Fruit fly (Drosophila melanogaster) whole organism, embryonic: ENCODE data around the gene Rlb1.

ENCODE experiments used
- Abd-B ChIP-seq: fragments of 200-800 bp; sonication (Bioruptor generic); optimal IDR thresholded peaks from 2 replicates; lab custom pipeline; 2018; ENCODE audit warnings: missing biosample characterization, mild to moderate bottlenecking, missing genetic modification characterization, moderate library complexity
- Atf-2 ChIP-seq: fragments of 200-800 bp; sonication (Bioruptor generic); optimal IDR thresholded peaks from 2 replicates; lab custom pipeline; 2016; ENCODE audit warnings: missing biosample characterization, missing genetic modification characterization
- Atf6 ChIP-seq: fragments of 200-800 bp; sonication (Bioruptor generic); IDR thresholded peaks from 2 replicates; pipeline ENCODE4 v1.3.6; 2022; ENCODE audit warnings: missing biosample characterization, missing genetic modification characterization
- CG10462 ChIP-seq: fragments of 200-800 bp; sonication (Bioruptor generic); optimal IDR thresholded peaks from 2 replicates; lab custom pipeline; 2016; ENCODE audit warnings: missing biosample characterization, missing genetic modification characterization
- CG10565 ChIP-seq: fragments of 200-800 bp; sonication (Bioruptor generic); optimal IDR thresholded peaks from 3 replicates; lab custom pipeline; 2016; ENCODE audit warnings: missing biosample characterization, mild to moderate bottlenecking, missing genetic modification characterization
- CG11695 ChIP-seq: fragments of 200-800 bp; sonication (Bioruptor generic); IDR thresholded peaks from 3 replicates; pipeline ENCODE4 v1.3.6; 2022; ENCODE audit warnings: missing biosample characterization, missing genetic modification characterization
- CG12104 ChIP-seq: fragments of 200-800 bp; sonication (Bioruptor generic); optimal IDR thresholded peaks from 3 replicates; lab custom pipeline; 2016; ENCODE audit warnings: missing biosample characterization, missing genetic modification characterization
- CG14860 ChIP-seq: fragments of 200-800 bp; sonication (Bioruptor generic); IDR thresholded peaks from 3 replicates; pipeline ENCODE4 v1.3.6; 2022; ENCODE audit warnings: missing biosample characterization, missing genetic modification characterization; ENCODE audit not compliant: partially characterized antibody
- CG18262 ChIP-seq: fragments of 200-800 bp; optimal IDR thresholded peaks from 3 replicates; lab custom pipeline; 2019; ENCODE audit warnings: missing biosample characterization, mild to moderate bottlenecking, missing genetic modification characterization, moderate library complexity
- CG18476 ChIP-seq: fragments of 200-800 bp; sonication (Bioruptor generic); optimal IDR thresholded peaks from 2 replicates; lab custom pipeline; 2016; ENCODE audit warnings: missing biosample characterization, mild to moderate bottlenecking, missing genetic modification characterization
- CG2120 ChIP-seq: fragments of 200-800 bp; sonication (Bioruptor generic); optimal IDR thresholded peaks from 3 replicates; lab custom pipeline; 2016; ENCODE audit warnings: missing biosample characterization, missing genetic modification characterization
- CG3065 ChIP-seq: fragments of 200-800 bp; sonication (Bioruptor generic); optimal IDR thresholded peaks from 2 replicates; lab custom pipeline; 2016; ENCODE audit warnings: missing biosample characterization, missing genetic modification characterization
- CG31365 ChIP-seq: fragments of 200-800 bp; sonication (Bioruptor generic); optimal IDR thresholded peaks from 2 replicates; lab custom pipeline; 2018; ENCODE audit warnings: missing biosample characterization, mild to moderate bottlenecking, missing genetic modification characterization
- CG31388 ChIP-seq: fragments of 200-800 bp; sonication (Bioruptor generic); optimal IDR thresholded peaks from 2 replicates; lab custom pipeline; 2016; ENCODE audit warnings: missing biosample characterization, missing genetic modification characterization
- CG4617 ChIP-seq: fragments of 200-800 bp; sonication (Bioruptor generic); optimal IDR thresholded peaks from 3 replicates; lab custom pipeline; 2016; ENCODE audit warnings: missing biosample characterization, missing genetic modification characterization, borderline replicate concordance
- CG4707 ChIP-seq: fragments of 200-800 bp; sonication (Bioruptor generic); optimal IDR thresholded peaks from 2 replicates; lab custom pipeline; 2018; ENCODE audit warnings: missing biosample characterization, mild to moderate bottlenecking, missing genetic modification characterization, moderate library complexity
- CG4854 ChIP-seq: fragments of 200-800 bp; sonication (Bioruptor generic); optimal IDR thresholded peaks from 2 replicates; lab custom pipeline; 2016; ENCODE audit warnings: missing biosample characterization, missing genetic modification characterization, inconsistent platforms
- CG6791 ChIP-seq: fragments of 200-800 bp; sonication (Bioruptor generic); IDR thresholded peaks from 3 replicates; pipeline ENCODE4 v1.3.6; 2022; ENCODE audit warnings: missing biosample characterization, missing genetic modification characterization; ENCODE audit not compliant: partially characterized antibody
- CG8765 ChIP-seq: fragments of 200-800 bp; sonication (Bioruptor generic); IDR thresholded peaks from 2 replicates; pipeline ENCODE4 v1.3.6; 2022; ENCODE audit warnings: missing biosample characterization, missing genetic modification characterization
- CG9437 ChIP-seq: fragments of 200-800 bp; sonication (Bioruptor generic); optimal IDR thresholded peaks from 2 replicates; lab custom pipeline; 2018; ENCODE audit warnings: missing biosample characterization, mild to moderate bottlenecking, missing genetic modification characterization
- CoRest ChIP-seq: fragments of 200-800 bp; sonication (Bioruptor generic); optimal IDR thresholded peaks from 3 replicates; lab custom pipeline; 2018; ENCODE audit warnings: missing biosample characterization, mild to moderate bottlenecking, missing genetic modification characterization, moderate library complexity
- Dek ChIP-seq: fragments of 200-800 bp; sonication (Bioruptor generic); optimal IDR thresholded peaks from 3 replicates; lab custom pipeline; 2019; ENCODE audit warnings: missing biosample characterization, mild to moderate bottlenecking, missing genetic modification characterization, moderate library complexity
- HLHmδ ChIP-seq: fragments of 200-800 bp; sonication (Bioruptor generic); optimal IDR thresholded peaks from 2 replicates; lab custom pipeline; 2018; ENCODE audit warnings: missing biosample characterization, mild to moderate bottlenecking, missing genetic modification characterization, moderate library complexity
- Hand ChIP-seq: fragments of 200-800 bp; sonication (Bioruptor generic); optimal IDR thresholded peaks from 2 replicates; lab custom pipeline; 2017; ENCODE audit warnings: mild to moderate bottlenecking, missing biosample characterization, missing genetic modification reagents, missing genetic modification characterization
- Hmx ChIP-seq: fragments of 200-800 bp; sonication (Bioruptor generic); optimal IDR thresholded peaks from 2 replicates; lab custom pipeline; 2016; ENCODE audit warnings: missing biosample characterization, missing genetic modification characterization
- Lpt ChIP-seq: fragments of >200 bp; optimal IDR thresholded peaks from 2 replicates; lab custom pipeline; 2018; ENCODE audit warnings: missing biosample characterization, missing genetic modification characterization
- Mrtf ChIP-seq: fragments of 200-800 bp; sonication (Bioruptor generic); IDR thresholded peaks from 3 replicates; pipeline ENCODE4 v1.3.6; 2022; ENCODE audit warnings: missing biosample characterization, missing genetic modification characterization
- Myb ChIP-seq: fragments of 200-800 bp; sonication (Bioruptor generic); optimal IDR thresholded peaks from 2 replicates; lab custom pipeline; 2016; ENCODE audit warnings: missing biosample characterization, missing genetic modification characterization
- PHDP ChIP-seq: fragments of 200-800 bp; sonication (Bioruptor generic); optimal IDR thresholded peaks from 3 replicates; lab custom pipeline; 2018; ENCODE audit warnings: missing biosample characterization, mild to moderate bottlenecking, missing genetic modification characterization, moderate library complexity
- Side ChIP-seq: fragments of 200-800 bp; sonication (Bioruptor generic); optimal IDR thresholded peaks from 2 replicates; lab custom pipeline; 2016; ENCODE audit warnings: missing biosample characterization, missing genetic modification characterization
- Tbp ChIP-seq: fragments of >200 bp; optimal IDR thresholded peaks from 2 replicates; lab custom pipeline; 2018; ENCODE audit warnings: missing biosample characterization, missing genetic modification characterization
- Usf ChIP-seq: fragments of 200-800 bp; sonication (Bioruptor generic); optimal IDR thresholded peaks from 2 replicates; lab custom pipeline; 2017; ENCODE audit warnings: missing genotype, missing biosample characterization, missing genetic modification characterization
- Xrp1 ChIP-seq: fragments of 200-800 bp; sonication (Bioruptor generic); IDR thresholded peaks from 2 replicates; pipeline ENCODE4 v1.3.6; 2022; ENCODE audit warnings: missing biosample characterization, missing genetic modification characterization
- bigmax ChIP-seq: fragments of 200-800 bp; sonication (Bioruptor generic); optimal IDR thresholded peaks from 2 replicates; lab custom pipeline; 2018; ENCODE audit warnings: missing biosample characterization, mild to moderate bottlenecking, missing genetic modification characterization
- cg ChIP-seq: fragments of 200-800 bp; sonication (Bioruptor generic); optimal IDR thresholded peaks from 3 replicates; lab custom pipeline; 2019; ENCODE audit warnings: missing biosample characterization, mild to moderate bottlenecking, missing genetic modification characterization, moderate library complexity
- chm ChIP-seq: fragments of 200-800 bp; sonication (Bioruptor generic); IDR thresholded peaks from 2 replicates; pipeline ENCODE4 v1.3.6; 2022; ENCODE audit warnings: missing biosample characterization, missing genetic modification characterization
- danr ChIP-seq: fragments of 200-800 bp; sonication (Bioruptor generic); IDR thresholded peaks from 2 replicates; pipeline ENCODE4 v1.3.6; 2022; ENCODE audit warnings: missing biosample characterization, missing genetic modification characterization
- dpn ChIP-seq, 2 experiments: fragments of 200-800 bp; sonication (Bioruptor generic); optimal IDR thresholded peaks; 3 replicates each; lab custom pipeline; 2016; ENCODE audit warnings: missing biosample characterization in 2 of 2, missing genetic modification characterization in 2 of 2
- emc ChIP-seq: fragments of 200-800 bp; sonication (Bioruptor generic); optimal IDR thresholded peaks from 2 replicates; lab custom pipeline; 2016; ENCODE audit warnings: missing biosample characterization, missing genetic modification characterization
- hth ChIP-seq: fragments of >200 bp; optimal IDR thresholded peaks from 2 replicates; lab custom pipeline; 2017; ENCODE audit warnings: inconsistent platforms
- jing ChIP-seq: fragments of 200-800 bp; sonication (Bioruptor generic); optimal IDR thresholded peaks from 2 replicates; lab custom pipeline; 2018; ENCODE audit warnings: missing biosample characterization, mild to moderate bottlenecking, missing genetic modification characterization
- mirr ChIP-seq: fragments of 200-800 bp; sonication (Bioruptor generic); optimal IDR thresholded peaks from 3 replicates; lab custom pipeline; 2018; ENCODE audit warnings: missing biosample characterization, mild to moderate bottlenecking, missing genetic modification characterization
- onecut ChIP-seq: fragments of 200-800 bp; sonication (Bioruptor generic); IDR thresholded peaks from 2 replicates; pipeline ENCODE4 v1.3.6; 2022; ENCODE audit warnings: missing biosample characterization, missing genetic modification characterization
- pita ChIP-seq: fragments of 200-800 bp; sonication (Bioruptor generic); optimal IDR thresholded peaks from 2 replicates; lab custom pipeline; 2017; ENCODE audit warnings: missing biosample characterization, mild to moderate bottlenecking, missing genetic modification characterization
- prd ChIP-seq, 3 experiments: fragments of >200 bp in 2 of 3; fragments of 200-800 bp in 1 of 3; sonication (Bioruptor generic) in 1 of 3; optimal IDR thresholded peaks in 2 of 3; IDR thresholded peaks in 1 of 3; 2 replicates in 2 of 3; 3 replicates in 1 of 3; pipeline versions ENCODE4 v1.3.6 to Lab custom; 2017 to 2022; ENCODE audit warnings: missing biosample characterization in 1 of 3, missing genetic modification characterization in 1 of 3
- sc ChIP-seq, 3 experiments: fragments of >200 bp in 2 of 3; fragments of 200-800 bp in 1 of 3; sonication (Bioruptor generic) in 1 of 3; optimal IDR thresholded peaks; 2 replicates in 2 of 3; 3 replicates in 1 of 3; lab custom pipeline; 2017; ENCODE audit warnings: mild to moderate bottlenecking in 1 of 3, missing biosample characterization in 1 of 3, missing genetic modification characterization in 1 of 3, missing genetic modification reagents in 1 of 3
- sens-2 ChIP-seq: fragments of 200-800 bp; sonication (Bioruptor generic); IDR thresholded peaks from 2 replicates; pipeline ENCODE4 v1.3.6; 2022; ENCODE audit warnings: missing biosample characterization, missing genetic modification characterization
- ssp ChIP-seq: fragments of 200-800 bp; sonication (Bioruptor generic); IDR thresholded peaks from 2 replicates; pipeline ENCODE4 v1.3.6; 2022; ENCODE audit warnings: missing biosample characterization, missing genetic modification characterization
- sug ChIP-seq: fragments of 200-800 bp; optimal IDR thresholded peaks from 2 replicates; lab custom pipeline; 2019; ENCODE audit warnings: missing biosample characterization, mild to moderate bottlenecking, missing genetic modification characterization, moderate library complexity
- unc-4 ChIP-seq: fragments of 200-800 bp; sonication (Bioruptor generic); IDR thresholded peaks from 2 replicates; pipeline ENCODE4 v1.3.6; 2022; ENCODE audit warnings: missing biosample characterization, missing genetic modification characterization; ENCODE audit not compliant: partially characterized antibody
- zf30C ChIP-seq: fragments of 200-800 bp; sonication (Bioruptor generic); optimal IDR thresholded peaks from 3 replicates; lab custom pipeline; 2018; ENCODE audit warnings: missing biosample characterization, mild to moderate bottlenecking, missing genetic modification characterization

Gene Rlb1

dm6 chr3R:9504355-9504754, 8.8 kb upstream of the Rlb1 start, which contains the start of gene CG8149 (continued):
- TF ChIP-seq HLHmδ (GFP tag; lab: Kevin White, UChicago), result no peak
- no peak for TF ChIP-seq Mrtf
- TF ChIP-seq Atf6, result no peak
- no peak for TF ChIP-seq CG10565
- no peak for TF ChIP-seq Hmx (GFP tag; lab: Kevin White, UChicago)
- TF ChIP-seq Side (GFP tag; lab: Kevin White, UChicago), result no peak
- TF ChIP-seq CG8765 (GFP tag; lab: Robert Waterston, UW), result no peak
- TF ChIP-seq pita (GFP tag; lab: Kevin White, UChicago), result peak; percentile 56
- TF ChIP-seq Myb (GFP tag; lab: Kevin White, UChicago), result peak; percentile 8
- TF ChIP-seq CG14860 (GFP tag; lab: Robert Waterston, UW), result peak; percentile 80
- TF ChIP-seq CG18476 (GFP tag; lab: Kevin White, UChicago), result no peak
- TF ChIP-seq CG11695 (GFP tag; lab: Robert Waterston, UW), result no peak
- TF ChIP-seq CG9437 (GFP tag; lab: Kevin White, UChicago), result no peak
- TF ChIP-seq cg, result peak; percentile 15
- no peak for TF ChIP-seq Hand (GFP tag; lab: Kevin White, UChicago)
- peak; percentile 27 for TF ChIP-seq CG18262 (tag; lab: Kevin White, UChicago)
- no peak for TF ChIP-seq chm (GFP tag; lab: Robert Waterston, UW)
- no peak for TF ChIP-seq onecut
- TF ChIP-seq emc, result no peak
- TF ChIP-seq CG31365 (tag; lab: Kevin White, UChicago), result no peak
- no peak for TF ChIP-seq Dek (tag; lab: Kevin White, UChicago)
- peak; percentile 41 for TF ChIP-seq sug (tag; lab: Kevin White, UChicago)
- TF ChIP-seq PHDP, result peak; percentile 41
- no peak for TF ChIP-seq sc (optimal IDR thresholded peaks at IDR 0.05; lab: Kevin White, UChicago)
- no peak for TF ChIP-seq sc (GFP tag; optimal IDR thresholded peaks at IDR 0.05; lab: Kevin White, UChicago)
- TF ChIP-seq unc-4 (GFP tag; lab: Robert Waterston, UW), result peak; percentile 97
- TF ChIP-seq CG31388 (GFP tag; lab: Kevin White, UChicago), result no peak
- TF ChIP-seq CoRest (tag; lab: Kevin White, UChicago), result peak; percentile 52
- TF ChIP-seq Tbp, result no peak
- no peak for TF ChIP-seq dpn (GFP tag; optimal IDR thresholded peaks at IDR 0.05; lab: Kevin White, UChicago)
- TF ChIP-seq CG4854 (GFP tag; lab: Kevin White, UChicago), result no peak
- no peak for TF ChIP-seq Xrp1
- TF ChIP-seq ssp (GFP tag; lab: Robert Waterston, UW), result no peak
- peak; percentile 43 for TF ChIP-seq CG4617 (GFP tag; lab: Kevin White, UChicago)
- TF ChIP-seq bigmax (GFP tag; lab: Kevin White, UChicago), result no peak
- no peak for TF ChIP-seq CG12104 (GFP tag; lab: Kevin White, UChicago)
- no peak for TF ChIP-seq hth (lab: Kevin White, UChicago)
- no peak for TF ChIP-seq prd (optimal IDR thresholded peaks at IDR 0.05; lab: Kevin White, UChicago)
- TF ChIP-seq prd (GFP tag; IDR thresholded peaks at IDR 0.05; lab: Robert Waterston, UW), result no peak
- TF ChIP-seq sens-2 (GFP tag; lab: Robert Waterston, UW), result no peak
- no peak for TF ChIP-seq CG4707 (GFP tag; lab: Kevin White, UChicago)
- TF ChIP-seq mirr, result no peak
- TF ChIP-seq CG2120 (GFP tag; lab: Kevin White, UChicago), result peak; percentile 55
- no peak for TF ChIP-seq Usf
- TF ChIP-seq Abd-B (GFP tag; lab: Kevin White, UChicago), result no peak
- no peak for TF ChIP-seq danr (GFP tag; lab: Robert Waterston, UW)
- peak; percentile 93 for TF ChIP-seq CG6791 (GFP tag; lab: Robert Waterston, UW)
- no peak for TF ChIP-seq jing (GFP tag; lab: Kevin White, UChicago)
- no peak for TF ChIP-seq Lpt (GFP tag; lab: Kevin White, UChicago)
- no peak for TF ChIP-seq CG3065
- no peak for TF ChIP-seq CG10462 (GFP tag; lab: Kevin White, UChicago)
- TF ChIP-seq Atf-2 (GFP tag; lab: Kevin White, UChicago), result no peak
- TF ChIP-seq zf30C (GFP tag; lab: Kevin White, UChicago), result no peak
